Worm (Caenorhabditis elegans) whole organism, L3 larva: ENCODE measurements around the gene nrf-5.

Source experiments
- R02D3.7 ChIP-seq: fragments of 150-350 bp; optimal IDR thresholded peaks from 2 replicates; lab custom pipeline; 2014; ENCODE audit warnings: missing biosample characterization, missing genetic modification characterization
- ZK546.5 ChIP-seq: sonication (generic microtip); optimal IDR thresholded peaks from 2 replicates; lab custom pipeline; 2017; ENCODE audit warnings: missing biosample characterization, missing genetic modification characterization
- aly-2 ChIP-seq: fragments of 150-350 bp; optimal IDR thresholded peaks from 2 replicates; lab custom pipeline; 2014; ENCODE audit warnings: missing biosample characterization, missing genetic modification characterization
- ama-1 ChIP-seq: fragments of 150-350 bp; optimal IDR thresholded peaks from 2 replicates; lab custom pipeline; 2018
- ceh-16 ChIP-seq: sonication (generic microtip); optimal IDR thresholded peaks from 2 replicates; lab custom pipeline; 2017; ENCODE audit warnings: missing biosample characterization, missing genetic modification characterization
- ceh-28 ChIP-seq: fragments of 150-350 bp; optimal IDR thresholded peaks from 2 replicates; lab custom pipeline; 2014; ENCODE audit warnings: missing biosample characterization, missing genetic modification reagents, missing genetic modification characterization
- ceh-82 ChIP-seq: fragments of 150-350 bp; optimal IDR thresholded peaks from 2 replicates; lab custom pipeline; 2014; ENCODE audit warnings: missing biosample characterization, missing genetic modification characterization
- ceh-9 ChIP-seq: sonication (generic microtip); optimal IDR thresholded peaks from 2 replicates; lab custom pipeline; 2018; ENCODE audit warnings: missing biosample characterization, missing genetic modification characterization
- daf-12 ChIP-seq: fragments of 150-350 bp; optimal IDR thresholded peaks from 2 replicates; lab custom pipeline; 2014; ENCODE audit warnings: missing biosample characterization, missing genetic modification reagents, missing genetic modification characterization
- egl-27 ChIP-seq: sonication (generic microtip); optimal IDR thresholded peaks from 4 replicates; lab custom pipeline; 2017; ENCODE audit warnings: missing biosample characterization, missing genetic modification reagents, missing genetic modification characterization
- egl-5 ChIP-seq: fragments of 150-350 bp; optimal IDR thresholded peaks from 2 replicates; lab custom pipeline; 2017; ENCODE audit warnings: missing biosample characterization, missing genetic modification reagents, missing genetic modification characterization, inconsistent platforms
- elt-1 ChIP-seq: fragments of 150-350 bp; optimal IDR thresholded peaks from 2 replicates; lab custom pipeline; 2014; ENCODE audit warnings: missing biosample characterization, missing genetic modification characterization
- elt-2 ChIP-seq: sonication (generic microtip); optimal IDR thresholded peaks from 2 replicates; lab custom pipeline; 2016; ENCODE audit warnings: missing genetic modification reagents, mild to moderate bottlenecking, missing genetic modification characterization, missing compliant biosample characterization
- elt-3 ChIP-seq, 3 experiments: fragments of 150-350 bp in 1 of 3; sonication (generic microtip) in 2 of 3; optimal IDR thresholded peaks; 2 replicates in 2 of 3; 4 replicates in 1 of 3; lab custom pipeline; 2014 to 2017; ENCODE audit warnings: missing biosample characterization in 3 of 3, missing genetic modification characterization in 3 of 3
- eor-1 ChIP-seq, 2 experiments: fragments of 150-350 bp; optimal IDR thresholded peaks; 2 replicates each; lab custom pipeline; 2014 to 2018; ENCODE audit warnings: missing biosample characterization in 2 of 2, missing genetic modification characterization in 2 of 2
- fkh-2 ChIP-seq: fragments of 150-350 bp; optimal IDR thresholded peaks from 2 replicates; lab custom pipeline; 2014; ENCODE audit warnings: missing biosample characterization, missing genetic modification reagents, missing genetic modification characterization
- fos-1 ChIP-seq: fragments of 150-350 bp; optimal IDR thresholded peaks from 2 replicates; lab custom pipeline; 2014; ENCODE audit warnings: missing biosample characterization, missing genetic modification characterization
- hmg-11 ChIP-seq: sonication (generic microtip); optimal IDR thresholded peaks from 2 replicates; lab custom pipeline; 2016; ENCODE audit warnings: missing genetic modification characterization, missing compliant biosample characterization
- lin-15B ChIP-seq: fragments of 150-350 bp; optimal IDR thresholded peaks from 2 replicates; lab custom pipeline; 2014; ENCODE audit warnings: missing biosample characterization, missing genetic modification characterization
- lin-39 ChIP-seq: fragments of 150-350 bp; optimal IDR thresholded peaks from 2 replicates; lab custom pipeline; 2018; ENCODE audit warnings: missing biosample characterization, missing genetic modification reagents, missing genetic modification characterization
- lsy-12 ChIP-seq: sonication (generic microtip); optimal IDR thresholded peaks from 2 replicates; lab custom pipeline; 2016; ENCODE audit warnings: mild to moderate bottlenecking, missing genetic modification characterization, missing compliant biosample characterization
- mdl-1 ChIP-seq: fragments of 150-350 bp; optimal IDR thresholded peaks from 2 replicates; lab custom pipeline; 2014; ENCODE audit warnings: missing biosample characterization, missing genetic modification characterization
- nfya-1 ChIP-seq: sonication (generic microtip); optimal IDR thresholded peaks from 2 replicates; lab custom pipeline; 2017; ENCODE audit warnings: missing genetic modification characterization, mild to moderate bottlenecking, missing compliant biosample characterization, antibody characterized with exemption, moderate library complexity; ENCODE audit not compliant: insufficient read depth
- nhr-11 ChIP-seq: fragments of 150-350 bp; optimal IDR thresholded peaks from 2 replicates; lab custom pipeline; 2014; ENCODE audit warnings: missing biosample characterization, missing genetic modification characterization
- nhr-12 ChIP-seq: fragments of 150-350 bp; optimal IDR thresholded peaks from 2 replicates; lab custom pipeline; 2014; ENCODE audit warnings: missing biosample characterization, missing genetic modification characterization
- nhr-237 ChIP-seq: fragments of 150-350 bp; optimal IDR thresholded peaks from 2 replicates; lab custom pipeline; 2014; ENCODE audit warnings: missing biosample characterization, missing genetic modification characterization
- nhr-25 ChIP-seq: sonication (generic microtip); optimal IDR thresholded peaks from 2 replicates; lab custom pipeline; 2017; ENCODE audit warnings: missing biosample characterization, missing genetic modification characterization
- nhr-28 ChIP-seq: fragments of 150-350 bp; optimal IDR thresholded peaks from 2 replicates; lab custom pipeline; 2014; ENCODE audit warnings: missing biosample characterization, missing genetic modification characterization
- nhr-43 ChIP-seq: sonication (generic microtip); optimal IDR thresholded peaks from 2 replicates; lab custom pipeline; 2016; ENCODE audit warnings: mild to moderate bottlenecking, missing genetic modification characterization, missing compliant biosample characterization; ENCODE audit not compliant: poor library complexity, severe bottlenecking
- nhr-67 ChIP-seq: fragments of 150-350 bp; optimal IDR thresholded peaks from 2 replicates; lab custom pipeline; 2014; ENCODE audit warnings: missing biosample characterization, missing genetic modification characterization
- nhr-76 ChIP-seq: fragments of 150-350 bp; sonication (generic microtip); optimal IDR thresholded peaks from 5 replicates; lab custom pipeline; 2014; ENCODE audit warnings: missing biosample characterization, missing genetic modification characterization
- nhr-77 ChIP-seq: fragments of 150-350 bp; optimal IDR thresholded peaks from 2 replicates; lab custom pipeline; 2014; ENCODE audit warnings: missing biosample characterization, missing genetic modification characterization
- pha-4 ChIP-seq: fragments of 150-350 bp; optimal IDR thresholded peaks from 2 replicates; lab custom pipeline; 2014; ENCODE audit warnings: missing biosample characterization, missing genetic modification reagents, missing genetic modification characterization
- pqm-1 ChIP-seq: fragments of 150-350 bp; optimal IDR thresholded peaks from 2 replicates; lab custom pipeline; 2017; ENCODE audit warnings: missing biosample characterization, missing genetic modification characterization, inconsistent platforms
- sea-2 ChIP-seq: fragments of 150-350 bp; sonication (generic microtip); optimal IDR thresholded peaks from 4 replicates; lab custom pipeline; 2014; ENCODE audit warnings: missing biosample characterization, missing genetic modification reagents, missing genetic modification characterization
- skn-1 ChIP-seq: fragments of 150-350 bp; optimal IDR thresholded peaks from 2 replicates; lab custom pipeline; 2014; ENCODE audit warnings: missing biosample characterization, missing genetic modification characterization
- snpc-4 ChIP-seq: fragments of 150-350 bp; optimal IDR thresholded peaks from 2 replicates; lab custom pipeline; 2014; ENCODE audit warnings: missing biosample characterization, missing genetic modification characterization
- tbx-2 ChIP-seq: sonication (generic microtip); optimal IDR thresholded peaks from 2 replicates; lab custom pipeline; 2016; ENCODE audit warnings: mild to moderate bottlenecking, missing genetic modification characterization, missing compliant biosample characterization
- unc-62 ChIP-seq: fragments of 150-350 bp; sonication (generic microtip); optimal IDR thresholded peaks from 4 replicates; lab custom pipeline; 2014; ENCODE audit warnings: missing biosample characterization, missing genetic modification reagents, missing genetic modification characterization
- zag-1 ChIP-seq: fragments of 150-350 bp; optimal IDR thresholded peaks from 2 replicates; lab custom pipeline; 2014; ENCODE audit warnings: missing biosample characterization, missing genetic modification characterization
- ztf-11 ChIP-seq: fragments of 150-350 bp; optimal IDR thresholded peaks from 2 replicates; lab custom pipeline; 2014; ENCODE audit warnings: missing biosample characterization, missing genetic modification characterization
- ztf-4 ChIP-seq: fragments of 150-350 bp; optimal IDR thresholded peaks from 2 replicates; lab custom pipeline; 2014; ENCODE audit warnings: missing biosample characterization, missing genetic modification characterization

Gene nrf-5

ce11 chrV:13827920-13828319, at the start of gene nrf-5:
Gene nrf-5 (plus strand): TSS chrV:13828267.
- TF ChIP-seq nhr-43 (tag; lab: Kevin White, UChicago) = no peak
- no peak for TF ChIP-seq nhr-12 (tag; lab: Kevin White, UChicago)
- no peak for TF ChIP-seq nhr-76 (tag; lab: Kevin White, UChicago)
- no peak for TF ChIP-seq egl-5
- no peak for TF ChIP-seq pha-4
- TF ChIP-seq nhr-67 (tag; lab: Kevin White, UChicago) = no peak
- TF ChIP-seq lin-15B = no peak
- TF ChIP-seq R02D3.7 (tag; lab: Kevin White, UChicago) = no peak
- no peak for TF ChIP-seq ama-1 (lab: Kevin White, UChicago)
- TF ChIP-seq nhr-25 (tag; lab: Kevin White, UChicago) = no peak
- TF ChIP-seq zag-1 (tag; lab: Kevin White, UChicago) = no peak
- TF ChIP-seq nhr-28 = no peak
- no peak for TF ChIP-seq elt-1 (tag; lab: Kevin White, UChicago)

- TF ChIP-seq elt-1 (tag; lab: Kevin White, UChicago) = no peak
- no peak for TF ChIP-seq ceh-16 (tag; lab: Kevin White, UChicago)
- no peak for TF ChIP-seq nhr-77
- no peak for TF ChIP-seq ZK546.5 (tag; lab: Kevin White, UChicago)
- no peak for TF ChIP-seq mdl-1
- TF ChIP-seq ztf-11 (tag; lab: Kevin White, UChicago) = no peak
- TF ChIP-seq ama-1 (lab: Kevin White, UChicago) = no peak
- no peak for TF ChIP-seq aly-2 (tag; lab: Kevin White, UChicago)
Observed at ce11 chrV:13780902-13781301, 47.2 kb upstream of the nrf-5 start.

DNA sequence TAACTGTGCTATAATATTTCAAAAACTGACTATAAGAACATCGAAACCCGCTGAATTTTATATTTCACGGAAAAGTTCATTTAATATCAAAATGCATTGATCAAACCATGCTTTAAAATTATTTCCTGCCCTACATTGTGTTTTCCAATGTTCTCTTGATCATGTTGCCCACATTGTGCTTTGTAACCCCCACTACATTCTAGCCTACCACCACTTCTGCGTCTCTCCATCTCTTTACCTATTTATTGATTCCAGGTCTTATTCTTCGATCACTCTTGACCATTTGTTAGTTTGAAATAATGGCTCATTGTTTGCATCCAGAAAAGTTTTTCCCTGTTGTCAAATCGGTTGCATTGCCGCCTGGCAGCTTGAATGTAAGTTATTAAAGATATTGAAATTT, 45.9 kb upstream of the nrf-5 start, which contains the start of gene decr-1.1:
Gene decr-1.1 (plus strand): TSS at position 210 of the 400 bp plus-strand sequence.
- TF ChIP-seq nfya-1 (tag; lab: Kevin White, UChicago) (peak; percentile 7), elt-2 (tag; lab: Kevin White, UChicago) (peak; percentile 49), pha-4 (peak; percentile 37), pqm-1 (tag; lab: Kevin White, UChicago) (peak; percentile 64), ceh-28 (peak; percentile 28), nhr-67 (tag; lab: Kevin White, UChicago) (no peak), snpc-4 (tag; lab: Kevin White, UChicago) (no peak), lin-39 (tag; lab: Kevin White, UChicago) (no peak), daf-12 (tag; lab: Kevin White, UChicago) (no peak), ceh-9 (tag; lab: Kevin White, UChicago) (no peak), egl-5 (no peak)

DNA sequence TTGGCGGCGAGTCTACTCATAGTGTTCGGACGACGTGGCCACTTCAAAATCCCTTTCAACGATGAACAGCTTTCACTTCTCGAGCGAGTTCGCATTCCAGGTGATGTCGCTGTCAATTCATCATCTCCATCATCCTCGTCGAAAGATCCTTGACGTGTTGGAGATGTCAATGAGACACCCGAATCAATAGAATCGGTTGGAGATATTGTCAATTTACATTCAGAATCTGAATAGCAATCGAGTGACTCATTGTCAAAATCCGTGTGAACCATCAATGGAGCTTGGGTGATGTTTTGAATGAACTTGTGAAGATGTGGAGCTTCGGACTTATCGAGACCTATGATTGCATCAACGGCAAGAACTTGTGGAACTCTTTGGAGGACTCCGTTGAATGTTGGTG, 42.3 kb upstream of the nrf-5 start:
- TF ChIP-seq ama-1 (lab: Kevin White, UChicago) = no peak
- no peak for TF ChIP-seq nfya-1 (tag; lab: Kevin White, UChicago)
- no peak for TF ChIP-seq fkh-2 (tag; lab: Kevin White, UChicago)
- TF ChIP-seq daf-12 (tag; lab: Kevin White, UChicago) = no peak
- no peak for TF ChIP-seq nhr-237 (tag; lab: Kevin White, UChicago)

DNA sequence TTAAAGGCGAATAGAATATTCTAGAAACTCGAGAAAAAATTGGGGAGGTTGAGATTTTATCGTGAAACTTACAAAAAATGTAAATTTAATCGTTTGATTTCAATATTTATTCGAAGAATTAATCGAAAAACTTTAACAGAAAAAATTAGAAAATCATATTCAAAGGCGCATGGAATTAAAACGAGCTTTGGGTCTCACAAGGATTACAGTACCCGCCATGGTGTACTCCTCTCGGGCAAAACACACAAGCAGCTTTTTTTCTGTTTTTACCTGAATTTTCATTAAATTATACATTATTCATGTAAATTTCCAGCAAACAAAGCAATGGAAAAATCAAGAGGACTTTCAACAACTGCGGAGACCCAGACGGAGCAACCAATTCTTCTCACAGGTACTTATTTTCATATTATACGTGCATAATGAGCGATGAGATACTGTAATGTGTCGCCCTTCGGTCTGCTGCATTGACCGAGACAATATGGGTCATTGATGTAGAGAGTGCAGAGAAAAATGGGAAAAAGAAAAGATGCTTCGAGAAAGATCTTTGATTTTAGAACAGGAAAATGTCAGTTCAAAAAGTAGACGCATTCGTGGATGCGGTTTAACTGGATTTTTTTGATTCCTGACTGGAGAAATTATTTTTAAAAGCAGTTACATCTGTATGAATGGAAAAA, 40.7 kb upstream of the nrf-5 start, which contains the start of the genes F53C11.4 and F53C11.5:
Gene F53C11.4 (minus strand): TSS at position 128 of the 674 bp plus-strand sequence.
Gene F53C11.5 (plus strand): TSS at position 325 of the 674 bp plus-strand sequence.
- TF ChIP-seq fos-1 (tag; lab: Kevin White, UChicago) (no peak), snpc-4 (tag; lab: Kevin White, UChicago) (no peak), pha-4 (peak; percentile 88), ceh-16 (tag; lab: Kevin White, UChicago) (no peak), egl-27 (no peak), nhr-237 (tag; lab: Kevin White, UChicago) (no peak), nhr-67 (tag; lab: Kevin White, UChicago) (no peak), R02D3.7 (tag; lab: Kevin White, UChicago) (no peak), aly-2 (tag; lab: Kevin White, UChicago) (no peak), nhr-28 (no peak), unc-62 (GFP tag; lab: Kevin White, UChicago) (no peak), ceh-82 (tag; lab: Kevin White, UChicago) (no peak), ztf-4 (tag; lab: Kevin White, UChicago) (no peak), elt-3 (tag; optimal IDR thresholded peaks at IDR 0.05; lab: Kevin White, UChicago) (no peak), fkh-2 (tag; lab: Kevin White, UChicago) (no peak), lin-39 (tag; lab: Kevin White, UChicago) (peak; percentile 48), zag-1 (tag; lab: Kevin White, UChicago) (no peak), egl-5 (no peak), hmg-11 (tag; lab: Kevin White, UChicago) (peak; percentile 3), skn-1 (tag; lab: Kevin White, UChicago) (no peak), nhr-11 (tag; lab: Kevin White, UChicago) (no peak), lsy-12 (peak; percentile 36), ceh-28 (peak; percentile 30), ztf-11 (tag; lab: Kevin White, UChicago) (no peak), nhr-12 (tag; lab: Kevin White, UChicago) (no peak), eor-1 (tag; optimal IDR thresholded peaks at IDR 0.05; lab: Kevin White, UChicago) (no peak), sea-2 (no peak), nhr-43 (tag; lab: Kevin White, UChicago) (no peak), tbx-2 (tag; lab: Kevin White, UChicago) (no peak), lin-15B (peak; percentile 3)
